Worm (Caenorhabditis elegans): Measurements from ENCODE around the gene C35B1.5.

Gene C35B1.5

ce11 chrIV:4051539-4051938 is 32.5 kb downstream of the C35B1.5 start, which contains the start of gene wrt-5:
Gene wrt-5 (minus strand): TSS chrIV:4051639.
- TF ChIP-seq flt-1 (GFP tag; IDR thresholded peaks at IDR 0.05) (no peak), ceh-36 (tag; optimal IDR thresholded peaks at IDR 0.05) (no peak), hnd-1 (tag; optimal IDR thresholded peaks at IDR 0.05) (no peak), ama-1 (optimal IDR thresholded peaks at IDR 0.05) (no peak), tra-4 (tag; optimal IDR thresholded peaks at IDR 0.05) (no peak), tbx-37 (GFP tag; conservative IDR thresholded peaks at IDR 0.05) (no peak), pes-1 (GFP tag; IDR thresholded peaks at IDR 0.05) (no peak), ets-7 (tag; optimal IDR thresholded peaks at IDR 0.05) (no peak)

- TF ChIP-seq pes-1 (GFP tag; IDR thresholded peaks at IDR 0.05) (0 out of 2 replicates have a peak, but pooled peaks have one; percentile 14), F13C5.2 (tag; optimal IDR thresholded peaks at IDR 0.05) (peak; percentile 49), B0310.2 (tag; optimal IDR thresholded peaks at IDR 0.05) (no peak), hmg-4 (GFP tag; optimal IDR thresholded peaks at IDR 0.05) (peak; percentile 29)
Observed at ce11 chrIV:4049398-4049998, 34.5 kb downstream of the C35B1.5 start, which contains the start of gene pcn-1. Gene pcn-1 (minus strand): TSS chrIV:4049448.

ce11 chrIV:4047628-4048027 is 36.4 kb downstream of the C35B1.5 start:
- no peak for TF ChIP-seq ceh-13 (GFP tag; optimal IDR thresholded peaks at IDR 0.05)
- TF ChIP-seq hmg-4 (GFP tag; optimal IDR thresholded peaks at IDR 0.05) = no peak
- no peak for TF ChIP-seq ama-1 (optimal IDR thresholded peaks at IDR 0.05)
- no peak for TF ChIP-seq F13C5.2 (tag; optimal IDR thresholded peaks at IDR 0.05)

ce11 chrIV:4042274-4042673 is 41.7 kb downstream of the C35B1.5 start, which contains the start of gene cdc-73:
Gene cdc-73 (plus strand): TSS chrIV:4042575.
- TF ChIP-seq tbx-37 (GFP tag; conservative IDR thresholded peaks at IDR 0.05) (peak; percentile 65; the same call in 1 of the 2 replicates), sea-1 (GFP tag; conservative IDR thresholded peaks at IDR 0.05) (no peak)

- TF ChIP-seq B0310.2 (tag; optimal IDR thresholded peaks at IDR 0.05) (no peak), scrt-1 (GFP tag; IDR thresholded peaks at IDR 0.05) (peak; percentile 29; the same call in 1 of the 2 replicates), ama-1 (optimal IDR thresholded peaks at IDR 0.05) (no peak), hnd-1 (tag; optimal IDR thresholded peaks at IDR 0.05) (no peak), hmg-4 (GFP tag; optimal IDR thresholded peaks at IDR 0.05) (no peak), aly-1 (tag; optimal IDR thresholded peaks at IDR 0.05) (no peak), sea-1 (GFP tag; conservative IDR thresholded peaks at IDR 0.05) (no peak), ceh-13 (GFP tag; optimal IDR thresholded peaks at IDR 0.05) (no peak)
Observed at ce11 chrIV:4041006-4041405, 43.0 kb downstream of the C35B1.5 start.

ce11 chrIV:4039984-4040383 is 44.0 kb downstream of the C35B1.5 start, which contains the start of gene F35F11.2:
Gene F35F11.2 (plus strand): TSS chrIV:4040284.
- TF ChIP-seq tbx-37 (GFP tag; conservative IDR thresholded peaks at IDR 0.05) = no peak
- no peak for TF ChIP-seq scrt-1 (GFP tag; IDR thresholded peaks at IDR 0.05)
- no peak for TF ChIP-seq hnd-1 (tag; optimal IDR thresholded peaks at IDR 0.05)
- no peak for TF ChIP-seq sea-1 (GFP tag; conservative IDR thresholded peaks at IDR 0.05)
- no peak for TF ChIP-seq aly-1 (tag; optimal IDR thresholded peaks at IDR 0.05)
- no peak for TF ChIP-seq tbx-11 (GFP tag; IDR thresholded peaks at IDR 0.05)
- no peak for TF ChIP-seq pes-1 (GFP tag; IDR thresholded peaks at IDR 0.05)
- no peak for TF ChIP-seq F13C5.2 (tag; optimal IDR thresholded peaks at IDR 0.05)
- TF ChIP-seq ets-7 (tag; optimal IDR thresholded peaks at IDR 0.05) = no peak
- TF ChIP-seq flt-1 (GFP tag; IDR thresholded peaks at IDR 0.05) = no peak
- no peak for TF ChIP-seq ceh-13 (GFP tag; optimal IDR thresholded peaks at IDR 0.05)

- no peak for TF ChIP-seq ceh-36 (tag; optimal IDR thresholded peaks at IDR 0.05)
- TF ChIP-seq ama-1 (optimal IDR thresholded peaks at IDR 0.05) = no peak
- TF ChIP-seq F13C5.2 (tag; optimal IDR thresholded peaks at IDR 0.05) = no peak
Observed at ce11 chrIV:4034883-4035282, 49.1 kb downstream of the C35B1.5 start, which contains the start of gene hlh-30. Gene hlh-30 (minus strand): TSS chrIV:4034951.
